Fruit fly (Drosophila melanogaster): ENCODE results near the gene Tl.

The Tl gene

DNA sequence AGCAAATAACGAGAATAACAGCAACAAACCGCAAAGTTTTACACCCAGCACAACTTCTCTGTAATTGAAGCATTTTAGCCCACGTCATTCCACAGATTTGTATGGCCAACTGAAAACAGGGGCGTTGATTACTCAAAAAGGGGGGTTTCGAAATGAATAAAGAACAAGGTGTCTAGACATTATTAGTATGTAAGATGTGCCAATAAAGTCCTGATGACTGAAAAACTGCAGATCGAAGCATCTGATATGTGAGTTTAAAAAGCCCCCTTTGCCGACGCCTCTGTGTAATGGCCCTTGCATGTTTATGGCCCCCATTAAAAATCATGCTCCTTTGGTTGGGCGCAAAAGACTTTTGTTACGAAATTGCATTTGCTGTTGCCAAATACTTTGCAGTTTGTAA, 22.3 kb downstream of the Tl start:
- TF ChIP-seq CG5204 (GFP tag; optimal IDR thresholded peaks at IDR 0.05) (peak; percentile 11), Mnt (GFP tag; optimal IDR thresholded peaks at IDR 0.05) (no peak), Hr96 (GFP tag; optimal IDR thresholded peaks at IDR 0.05) (no peak), CG7101 (tag; optimal IDR thresholded peaks at IDR 0.05) (no peak), pad (GFP tag; optimal IDR thresholded peaks at IDR 0.05) (no peak), cnc (optimal IDR thresholded peaks at IDR 0.05) (no peak), CG12768 (GFP tag; optimal IDR thresholded peaks at IDR 0.05) (no peak), CG1620 (GFP tag; optimal IDR thresholded peaks at IDR 0.05) (no peak), CG7045 (GFP tag; optimal IDR thresholded peaks at IDR 0.05) (no peak)

DNA sequence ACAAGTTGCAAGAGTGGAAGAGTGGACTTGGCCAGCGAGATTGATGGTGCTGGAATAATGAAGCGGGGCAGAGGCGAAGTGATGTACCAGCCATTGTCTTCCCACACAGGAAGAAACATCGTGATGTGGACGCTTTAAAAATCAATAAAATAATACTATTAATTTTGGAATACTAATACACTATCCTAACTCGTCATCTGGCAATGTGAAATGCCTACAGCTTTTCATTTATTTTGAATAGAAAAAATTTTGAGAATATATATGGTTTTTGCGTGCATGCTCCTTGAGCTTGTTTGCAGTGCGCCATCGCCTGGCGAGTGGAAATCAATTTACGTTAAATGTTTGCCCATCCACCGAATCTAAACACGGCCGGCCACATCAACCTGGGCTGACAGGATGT, 33.0 kb downstream of the Tl start:
- TF ChIP-seq CG11617 (GFP tag; optimal IDR thresholded peaks at IDR 0.05) (no peak), Crg-1 (GFP tag; optimal IDR thresholded peaks at IDR 0.05) (no peak), Clk (GFP tag; optimal IDR thresholded peaks at IDR 0.05) (no peak), CG5204 (GFP tag; optimal IDR thresholded peaks at IDR 0.05) (no peak), CG12768 (GFP tag; optimal IDR thresholded peaks at IDR 0.05) (no peak), CG7101 (tag; optimal IDR thresholded peaks at IDR 0.05) (no peak), tj (GFP tag; optimal IDR thresholded peaks at IDR 0.05) (no peak), bab1 (GFP tag; optimal IDR thresholded peaks at IDR 0.05) (no peak), ovo (GFP tag; optimal IDR thresholded peaks at IDR 0.05) (no peak), toe (GFP tag; optimal IDR thresholded peaks at IDR 0.05) (no peak), pad (GFP tag; optimal IDR thresholded peaks at IDR 0.05) (no peak), cic (GFP tag; optimal IDR thresholded peaks at IDR 0.05) (no peak), CG7045 (GFP tag; optimal IDR thresholded peaks at IDR 0.05) (no peak), CG1620 (GFP tag; optimal IDR thresholded peaks at IDR 0.05) (no peak), Mnt (GFP tag; optimal IDR thresholded peaks at IDR 0.05) (no peak), CG14711 (tag; optimal IDR thresholded peaks at IDR 0.05) (no peak), kay (GFP tag; ENCODE audit: borderline replicate concordance) (no peak)

DNA sequence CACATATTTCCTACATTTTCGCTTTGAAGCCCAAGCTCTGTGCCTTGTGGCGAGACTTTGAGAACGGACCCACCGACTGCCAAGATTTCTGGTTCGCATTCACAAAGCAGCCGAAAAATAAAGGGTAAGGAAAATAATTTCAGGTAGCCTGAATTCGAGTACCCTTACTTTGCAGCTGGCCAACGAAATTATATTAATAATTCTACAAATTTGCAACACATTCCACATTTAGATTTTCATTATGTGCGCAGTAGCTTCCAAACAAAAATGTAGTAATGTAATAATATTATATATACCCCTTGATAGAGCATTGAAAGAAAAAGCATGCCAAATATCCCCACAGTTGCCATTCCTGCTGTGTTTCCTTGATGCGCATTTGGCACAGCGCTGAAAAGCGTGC, 47.6 kb downstream of the Tl start:
- TF ChIP-seq bab1 (GFP tag; optimal IDR thresholded peaks at IDR 0.05) (no peak), CG7101 (tag; optimal IDR thresholded peaks at IDR 0.05) (no peak), CG1620 (GFP tag; optimal IDR thresholded peaks at IDR 0.05) (no peak), CG33017 (tag; optimal IDR thresholded peaks at IDR 0.05) (no peak), cic (GFP tag; optimal IDR thresholded peaks at IDR 0.05) (no peak), Crg-1 (GFP tag; optimal IDR thresholded peaks at IDR 0.05) (no peak), Clk (GFP tag; optimal IDR thresholded peaks at IDR 0.05) (no peak), CG7045 (GFP tag; optimal IDR thresholded peaks at IDR 0.05) (no peak), cnc (optimal IDR thresholded peaks at IDR 0.05) (no peak), pad (GFP tag; optimal IDR thresholded peaks at IDR 0.05) (no peak), CG14711 (tag; optimal IDR thresholded peaks at IDR 0.05) (no peak), CG11617 (GFP tag; optimal IDR thresholded peaks at IDR 0.05) (no peak)

DNA sequence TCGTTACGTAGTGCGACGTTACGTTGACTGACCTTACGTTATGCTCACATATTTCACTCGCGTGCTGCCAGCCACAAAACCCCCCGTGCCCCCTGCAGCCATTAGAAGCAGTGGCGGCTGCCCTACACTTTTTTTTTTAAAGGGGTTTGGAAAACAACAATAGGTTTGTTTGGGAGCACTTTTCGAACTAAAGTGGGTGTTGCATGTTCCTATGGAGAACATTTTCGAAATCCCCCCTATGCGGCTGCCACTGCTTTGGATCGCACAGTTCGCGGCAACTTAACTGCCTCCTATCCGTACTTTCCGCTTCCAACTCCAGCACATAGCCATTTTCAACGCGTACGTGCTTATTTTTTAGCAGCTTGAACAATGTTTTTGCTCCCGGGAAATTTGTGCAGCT, 54.9 kb downstream of the Tl start:
- TF ChIP-seq CG12768 (GFP tag; optimal IDR thresholded peaks at IDR 0.05) (no peak), ovo (GFP tag; optimal IDR thresholded peaks at IDR 0.05) (no peak), CG7045 (GFP tag; optimal IDR thresholded peaks at IDR 0.05) (no peak), pad (GFP tag; optimal IDR thresholded peaks at IDR 0.05) (no peak), tj (GFP tag; optimal IDR thresholded peaks at IDR 0.05) (no peak), cnc (optimal IDR thresholded peaks at IDR 0.05) (no peak), cic (GFP tag; optimal IDR thresholded peaks at IDR 0.05) (no peak), Clk (GFP tag; optimal IDR thresholded peaks at IDR 0.05) (no peak), CG11617 (GFP tag; optimal IDR thresholded peaks at IDR 0.05) (no peak), CG7101 (tag; optimal IDR thresholded peaks at IDR 0.05) (no peak)

DNA sequence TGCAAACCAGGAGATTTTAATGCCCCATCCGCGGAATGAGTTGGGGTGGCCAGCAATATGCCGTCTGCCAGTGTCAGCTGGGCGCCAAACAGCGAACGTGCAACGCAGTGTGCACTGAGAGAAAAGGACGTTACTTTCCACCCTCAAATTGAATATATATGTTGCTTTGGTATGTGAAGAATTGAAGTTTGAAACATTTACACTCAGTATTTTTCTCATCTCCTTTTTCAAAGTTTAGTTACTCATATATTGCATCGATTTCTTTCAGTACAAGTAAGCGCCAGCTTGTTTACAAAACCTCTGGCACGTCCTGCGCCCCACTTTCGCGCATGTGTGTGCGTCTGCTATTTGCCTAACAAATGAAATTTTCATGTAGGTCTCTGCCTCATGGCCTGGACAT, 60.4 kb downstream of the Tl start:
- TF ChIP-seq CG12768 (GFP tag; optimal IDR thresholded peaks at IDR 0.05), result peak; percentile 45
- TF ChIP-seq cic (GFP tag; optimal IDR thresholded peaks at IDR 0.05), result no peak
- no peak for TF ChIP-seq toe (GFP tag; optimal IDR thresholded peaks at IDR 0.05)
- TF ChIP-seq kay (GFP tag; ENCODE audit: borderline replicate concordance), result no peak
- peak; percentile 63 for TF ChIP-seq CG7045 (GFP tag; optimal IDR thresholded peaks at IDR 0.05)
- TF ChIP-seq tj (GFP tag; optimal IDR thresholded peaks at IDR 0.05), result no peak
- TF ChIP-seq CG5204 (GFP tag; optimal IDR thresholded peaks at IDR 0.05), result peak; percentile 14
- TF ChIP-seq CG7101 (tag; optimal IDR thresholded peaks at IDR 0.05), result peak; percentile 23
- TF ChIP-seq CG33017 (tag; optimal IDR thresholded peaks at IDR 0.05), result no peak
- no peak for TF ChIP-seq CG1620 (GFP tag; optimal IDR thresholded peaks at IDR 0.05)
- TF ChIP-seq CG11617 (GFP tag; optimal IDR thresholded peaks at IDR 0.05), result no peak

DNA sequence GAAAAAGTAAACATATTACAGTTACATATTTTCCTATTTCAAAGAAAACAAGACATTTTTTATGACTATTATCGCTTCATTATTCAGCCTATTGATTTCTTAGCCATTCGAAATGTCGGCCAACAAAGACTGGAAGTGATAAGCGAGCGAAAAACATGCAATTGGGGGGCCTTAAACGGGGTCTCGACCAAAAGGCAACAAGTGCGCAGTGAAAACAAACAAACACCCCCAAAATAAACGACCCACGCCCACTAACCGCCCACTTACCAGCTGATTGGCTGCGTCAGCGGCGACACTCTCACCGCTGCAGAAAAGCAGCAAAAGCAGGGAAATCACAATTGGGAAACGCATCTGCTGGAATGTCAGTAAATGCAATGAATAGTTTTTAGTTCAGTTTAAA, 63.4 kb downstream of the Tl start:
- TF ChIP-seq CG7101 (tag; optimal IDR thresholded peaks at IDR 0.05), result no peak

DNA sequence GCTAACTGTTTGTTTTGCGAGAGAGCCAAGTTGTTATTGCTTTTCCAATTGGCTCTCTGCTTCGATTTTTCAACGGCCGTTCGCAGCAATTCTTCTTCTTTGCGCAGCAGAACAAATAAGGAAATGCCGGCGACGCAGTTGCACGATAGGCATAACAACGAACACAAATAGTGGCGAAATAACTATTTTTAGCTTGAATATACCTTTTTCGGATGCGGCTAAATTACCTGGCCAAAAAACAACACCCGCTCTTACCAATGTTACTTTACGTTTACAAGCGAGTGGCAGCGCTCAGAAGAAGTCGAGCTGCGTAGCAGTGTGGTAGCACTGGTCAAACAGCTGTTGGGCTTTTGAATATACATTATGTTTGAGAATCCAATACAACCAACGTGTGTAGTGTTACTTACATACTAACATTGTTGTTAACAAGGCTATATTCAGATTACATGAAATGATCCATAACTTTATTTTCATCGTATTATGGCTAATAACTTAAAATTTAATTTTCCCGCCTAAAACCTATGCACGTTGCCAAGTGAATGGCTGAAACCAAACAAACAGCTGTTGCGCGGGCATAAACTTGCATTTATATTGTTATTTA, 64.1 kb downstream of the Tl start, which contains the start of the genes Lerp and IntS12:
Gene Lerp, minus strand, starts transcription at position 283 of the 601 bp plus-strand sequence.
Gene IntS12, plus strand, starts transcription at position 529 of the 601 bp plus-strand sequence.
- no peak for TF ChIP-seq cnc (optimal IDR thresholded peaks at IDR 0.05)
- TF ChIP-seq bab1 (GFP tag; optimal IDR thresholded peaks at IDR 0.05), result peak; percentile 28
- TF ChIP-seq CG7101 (tag; optimal IDR thresholded peaks at IDR 0.05), result peak; percentile 3
- TF ChIP-seq CG14711 (tag; optimal IDR thresholded peaks at IDR 0.05), result peak; percentile 24
